Worm (Caenorhabditis elegans) whole organism, L1 larva: ENCODE data around the gene Y49F6B.8.
A peak's percentile ranks its signal among the peaks of the same experiment; 100 is the strongest.

Experiments used
- isw-1 ChIP-seq: fragments of 200-800 bp; sonication (Bioruptor generic); IDR thresholded peaks from 2 replicates; pipeline ENCODE4 v1.3.6; 2022; ENCODE audit warnings: missing genetic modification characterization, missing compliant biosample characterization
- unc-130 ChIP-seq: fragments of 150-350 bp; optimal IDR thresholded peaks from 2 replicates; lab custom pipeline; 2017; ENCODE audit warnings: missing biosample characterization, missing genetic modification characterization, inconsistent platforms

DNA sequence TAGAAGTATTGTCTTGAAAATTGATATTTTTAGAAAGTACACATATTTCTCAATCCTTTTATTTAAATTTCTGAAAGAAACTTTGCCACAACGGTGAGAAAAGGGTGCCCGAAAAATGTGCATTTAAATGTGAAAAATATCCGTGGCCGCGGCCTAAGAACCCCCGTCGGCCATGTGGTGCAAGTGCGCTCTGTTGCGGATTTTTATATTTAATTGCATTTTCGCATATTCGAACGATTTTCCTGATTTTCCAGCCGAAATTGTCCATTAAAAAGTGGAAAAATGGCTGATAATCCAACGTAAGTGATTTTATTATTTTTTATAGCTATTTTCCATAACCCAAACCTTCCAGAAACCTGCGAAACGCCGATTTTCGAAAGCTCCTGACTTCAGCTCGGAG lies 747 bp upstream of the Y49F6B.8 start, which contains the start of gene smu-2:
- no peak for TF ChIP-seq unc-130 (tag; lab: Kevin White, UChicago)
- TF ChIP-seq isw-1 (GFP tag; lab: Robert Waterston, UW), result peak; percentile 68
